Fruit fly (Drosophila melanogaster) whole organism, pupa: Measurements from ENCODE around the gene CG7275.

ENCODE experiments used
- CG12605 ChIP-seq: fragments of 200-800 bp; sonication (Bioruptor generic); IDR thresholded peaks from 2 replicates; pipeline ENCODE4 v1.3.6; 2022; ENCODE audit warnings: missing biosample characterization, missing genetic modification characterization
- EcR ChIP-seq: fragments of 200-800 bp; sonication (Bioruptor generic); optimal IDR thresholded peaks from 3 replicates; lab custom pipeline; 2019; ENCODE audit warnings: missing biosample characterization, missing genetic modification characterization, mild to moderate bottlenecking, moderate library complexity, missing genetic modification reagents
- fd96Ca ChIP-seq: fragments of 200-800 bp; sonication (Bioruptor generic); IDR thresholded peaks from 3 replicates; pipeline ENCODE4 v1.3.6; 2022; ENCODE audit warnings: missing biosample characterization, missing genetic modification characterization

DNA sequence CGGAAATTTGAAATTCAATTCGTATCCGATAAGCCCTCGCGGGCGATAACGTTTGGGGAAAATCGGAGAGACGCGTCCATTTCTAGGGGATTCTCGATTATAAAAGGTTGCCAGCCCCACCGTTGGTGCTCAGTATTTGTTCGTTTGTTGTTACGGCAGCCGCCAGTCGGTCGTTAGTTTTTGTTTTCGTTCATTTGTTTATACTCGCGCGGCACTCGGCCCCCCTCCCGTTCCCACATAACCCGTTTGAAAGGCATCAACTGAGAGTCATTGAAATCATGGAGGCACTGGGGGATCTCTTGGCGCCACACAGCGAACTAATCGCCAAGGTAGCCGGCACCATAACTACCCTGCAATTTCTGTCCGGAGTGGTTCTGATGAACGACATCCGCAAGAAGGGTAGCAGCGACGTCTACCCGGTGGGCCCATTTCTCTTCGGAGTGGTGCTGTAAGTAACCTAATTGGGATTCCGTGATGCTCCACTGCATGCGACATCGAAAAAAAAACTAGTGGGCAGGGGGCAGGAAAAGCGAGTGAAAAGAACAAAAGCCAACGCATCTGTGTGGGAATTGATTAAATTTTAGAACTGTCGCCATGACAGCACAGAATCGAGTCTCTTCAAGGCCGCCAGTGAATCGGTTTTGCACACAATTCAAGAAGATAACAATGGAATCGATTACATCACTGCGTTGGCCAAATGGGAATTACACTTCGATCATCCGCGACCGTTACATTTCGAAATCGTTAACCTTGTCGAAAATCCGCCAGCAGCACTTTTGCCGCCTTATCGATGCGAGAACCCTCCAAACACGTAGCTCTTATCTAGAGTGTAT is 2.3 kb downstream of the CG7275 start, which contains the start of gene CG7272:
- TF ChIP-seq CG12605 (GFP tag; lab: Robert Waterston, UW) (0 out of 2 replicates have a peak, but pooled peaks have one; percentile 25), fd96Ca (GFP tag; lab: Robert Waterston, UW) (peak; percentile 60; the same call in 1 of the 3 replicates), EcR (GFP tag; lab: Kevin White, UChicago) (peak; percentile 44)
